Worm (Caenorhabditis elegans) whole organism, early embryonic: ENCODE data around the gene T07D4.5.

Experiments used
- B0310.2 ChIP-seq: sonication (generic microtip); optimal IDR thresholded peaks from 2 replicates; lab custom pipeline; 2016; ENCODE audit warnings: mild to moderate bottlenecking, missing genetic modification characterization, missing compliant biosample characterization
- F13C5.2 ChIP-seq: sonication (generic microtip); optimal IDR thresholded peaks from 2 replicates; lab custom pipeline; 2017; ENCODE audit warnings: mild to moderate bottlenecking, missing genetic modification characterization, inconsistent platforms, missing compliant biosample characterization
- aly-1 ChIP-seq: sonication (generic microtip); optimal IDR thresholded peaks from 2 replicates; lab custom pipeline; 2016; ENCODE audit warnings: missing genetic modification characterization, missing compliant biosample characterization
- ama-1 ChIP-seq: fragments of 150-350 bp; optimal IDR thresholded peaks from 2 replicates; lab custom pipeline; 2014
- ceh-13 ChIP-seq: fragments of 200-800 bp; sonication (Bioruptor generic); optimal IDR thresholded peaks from 2 replicates; lab custom pipeline; 2018; ENCODE audit warnings: mild to moderate bottlenecking, missing genetic modification characterization, missing compliant biosample characterization
- ceh-36 ChIP-seq: sonication (generic microtip); optimal IDR thresholded peaks from 2 replicates; lab custom pipeline; 2016; ENCODE audit warnings: missing genetic modification characterization, inconsistent platforms, missing compliant biosample characterization
- ets-7 ChIP-seq: sonication (generic microtip); optimal IDR thresholded peaks from 2 replicates; lab custom pipeline; 2016; ENCODE audit warnings: missing genotype, missing genetic modification characterization, missing compliant biosample characterization
- flt-1 ChIP-seq: fragments of 200-800 bp; sonication (Bioruptor generic); IDR thresholded peaks from 2 replicates; pipeline ENCODE4 v1.3.6; 2022; ENCODE audit warnings: missing genetic modification characterization, missing compliant biosample characterization
- hmbx-1 ChIP-seq: sonication (generic microtip); optimal IDR thresholded peaks from 2 replicates; lab custom pipeline; 2016; ENCODE audit warnings: mild to moderate bottlenecking, missing genetic modification characterization, missing compliant biosample characterization
- hmg-4 ChIP-seq: fragments of 200-800 bp; sonication (Bioruptor generic); optimal IDR thresholded peaks from 2 replicates; lab custom pipeline; 2018; ENCODE audit warnings: mild to moderate bottlenecking, missing genetic modification characterization, missing compliant biosample characterization
- hnd-1 ChIP-seq: sonication (generic microtip); optimal IDR thresholded peaks from 2 replicates; lab custom pipeline; 2016; ENCODE audit warnings: missing genetic modification characterization, missing compliant biosample characterization
- pes-1 ChIP-seq: fragments of 200-800 bp; sonication (Bioruptor generic); IDR thresholded peaks from 2 replicates; pipeline ENCODE4 v1.3.6; 2022; ENCODE audit warnings: missing genetic modification reagents, missing genetic modification characterization, missing compliant biosample characterization
- scrt-1 ChIP-seq: fragments of 200-800 bp; sonication (Bioruptor generic); IDR thresholded peaks from 2 replicates; pipeline ENCODE4 v1.3.6; 2022; ENCODE audit warnings: missing genetic modification characterization, missing compliant biosample characterization
- sea-1 ChIP-seq: fragments of 200-800 bp; sonication (Bioruptor generic); conservative IDR thresholded peaks from 2 replicates; pipeline ENCODE4 v1.3.6; 2022; ENCODE audit warnings: missing genetic modification characterization, missing compliant biosample characterization
- tbx-11 ChIP-seq: fragments of 200-800 bp; sonication (Bioruptor generic); IDR thresholded peaks from 2 replicates; pipeline ENCODE4 v1.3.6; 2022; ENCODE audit warnings: missing genetic modification characterization, missing compliant biosample characterization
- tbx-37 ChIP-seq: fragments of 200-800 bp; sonication (Bioruptor generic); conservative IDR thresholded peaks from 2 replicates; pipeline ENCODE4 v1.3.6; 2022; ENCODE audit warnings: missing genetic modification reagents, missing genetic modification characterization, missing compliant biosample characterization
- tra-4 ChIP-seq: sonication (generic microtip); optimal IDR thresholded peaks from 2 replicates; lab custom pipeline; 2017; ENCODE audit warnings: missing genetic modification characterization, missing compliant biosample characterization

Gene T07D4.5

DNA sequence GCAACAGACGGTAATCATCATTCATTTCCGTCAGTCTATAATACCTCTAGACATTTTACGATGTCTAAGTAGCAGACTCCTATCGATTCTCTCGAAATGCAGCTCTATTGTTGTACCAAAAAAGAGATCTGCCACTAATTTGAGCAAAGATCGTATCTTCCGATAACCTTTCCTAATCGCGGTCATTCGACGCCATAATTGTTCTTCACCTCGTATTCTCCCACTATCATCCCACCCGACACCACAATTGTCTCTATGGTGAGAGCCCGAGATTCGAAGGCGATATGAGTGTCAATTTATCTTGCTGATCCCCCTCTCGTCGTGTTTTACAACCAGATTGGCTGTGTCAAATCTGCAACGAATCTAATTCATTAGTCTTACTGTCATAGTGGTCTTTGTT is 11.3 kb upstream of the T07D4.5 start:
- TF ChIP-seq ama-1 (lab: Kevin White, UChicago), result no peak
- TF ChIP-seq hmbx-1, result no peak
- no peak for TF ChIP-seq F13C5.2 (tag; lab: Kevin White, UChicago)
- no peak for TF ChIP-seq ets-7 (tag; lab: Kevin White, UChicago)
- no peak for TF ChIP-seq scrt-1 (GFP tag; lab: Robert Waterston, UW)
- TF ChIP-seq ceh-13 (GFP tag; lab: Kevin White, UChicago), result no peak
- no peak for TF ChIP-seq hmg-4 (GFP tag; lab: Kevin White, UChicago)
- TF ChIP-seq pes-1 (GFP tag; lab: Robert Waterston, UW), result no peak
- no peak for TF ChIP-seq tra-4 (tag; lab: Kevin White, UChicago)
- no peak for TF ChIP-seq aly-1 (tag; lab: Kevin White, UChicago)
- TF ChIP-seq flt-1, result no peak
- TF ChIP-seq hnd-1 (tag; lab: Kevin White, UChicago), result no peak

DNA sequence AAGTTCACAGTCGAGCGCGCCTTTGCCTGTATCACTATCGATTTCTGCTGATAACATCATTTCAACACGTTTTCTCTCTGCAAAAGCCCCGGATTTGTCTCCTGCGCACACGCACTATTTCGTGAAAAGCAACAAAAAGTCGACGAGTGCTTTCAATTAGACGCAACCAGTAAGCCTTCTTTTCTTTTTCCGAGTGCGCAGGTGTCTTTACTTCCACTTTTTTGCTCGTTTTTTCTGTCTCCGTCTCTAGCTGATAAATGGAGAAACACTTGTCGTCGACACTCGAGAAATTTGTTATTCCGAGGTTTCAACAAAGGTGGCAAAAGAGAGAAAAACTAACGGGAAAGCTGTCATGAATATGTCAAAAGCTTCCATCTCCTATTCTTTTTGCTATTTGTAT is 7.5 kb upstream of the T07D4.5 start:
- TF ChIP-seq ceh-36 (tag; lab: Kevin White, UChicago) (no peak), aly-1 (tag; lab: Kevin White, UChicago) (no peak)

DNA sequence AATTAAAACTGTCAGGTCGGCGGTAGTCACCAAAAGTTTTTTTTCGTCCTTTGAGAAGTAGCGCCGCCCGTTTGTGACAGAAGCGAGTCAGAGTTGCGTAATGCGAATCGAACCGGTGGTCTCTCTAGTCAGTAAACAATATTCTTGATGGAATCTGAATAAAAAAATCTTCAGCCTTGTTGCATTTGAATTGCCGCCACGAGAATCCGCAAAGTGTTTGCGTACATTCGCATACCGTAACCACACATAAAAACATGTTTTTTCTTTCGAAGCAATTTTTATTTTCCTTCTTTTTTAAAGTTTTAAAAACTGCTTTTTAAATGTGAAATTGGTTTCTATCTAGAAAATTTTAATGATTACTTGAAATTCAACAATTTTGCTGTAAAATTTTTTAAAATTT is 6.9 kb upstream of the T07D4.5 start:
- TF ChIP-seq pes-1 (GFP tag; lab: Robert Waterston, UW) (no peak), ama-1 (lab: Kevin White, UChicago) (no peak), F13C5.2 (tag; lab: Kevin White, UChicago) (no peak), aly-1 (tag; lab: Kevin White, UChicago) (no peak), hnd-1 (tag; lab: Kevin White, UChicago) (no peak), flt-1 (no peak), ets-7 (tag; lab: Kevin White, UChicago) (no peak), ceh-13 (GFP tag; lab: Kevin White, UChicago) (no peak), tra-4 (tag; lab: Kevin White, UChicago) (no peak)

DNA sequence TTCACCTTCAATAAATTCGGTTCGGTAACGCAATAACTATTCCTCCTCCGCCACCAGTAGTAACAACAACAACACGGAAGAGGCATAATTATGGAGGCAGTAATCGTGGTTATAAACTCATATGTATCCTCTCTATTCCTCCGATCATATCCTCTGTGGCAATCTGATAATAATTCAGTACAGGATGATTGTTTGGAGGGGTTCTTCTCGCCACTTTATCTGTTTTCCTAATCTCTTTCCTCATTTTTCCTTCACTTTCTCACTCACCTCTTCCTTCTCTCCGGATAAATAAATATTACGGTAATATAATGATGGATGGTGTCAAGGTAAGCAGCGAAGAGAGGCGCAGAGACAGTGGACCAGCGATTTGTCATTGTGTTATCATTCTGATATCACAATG is 6.4 kb upstream of the T07D4.5 start:
- TF ChIP-seq hnd-1 (tag; lab: Kevin White, UChicago), result no peak
- no peak for TF ChIP-seq flt-1
- TF ChIP-seq tra-4 (tag; lab: Kevin White, UChicago), result no peak
- no peak for TF ChIP-seq tbx-37 (GFP tag; lab: Robert Waterston, UW)
- no peak for TF ChIP-seq ceh-13 (GFP tag; lab: Kevin White, UChicago)
- no peak for TF ChIP-seq scrt-1 (GFP tag; lab: Robert Waterston, UW)
- TF ChIP-seq sea-1 (GFP tag; lab: Robert Waterston, UW), result no peak
- no peak for TF ChIP-seq hmg-4 (GFP tag; lab: Kevin White, UChicago)
- no peak for TF ChIP-seq tbx-11 (GFP tag; lab: Robert Waterston, UW)
- TF ChIP-seq pes-1 (GFP tag; lab: Robert Waterston, UW), result no peak
- no peak for TF ChIP-seq F13C5.2 (tag; lab: Kevin White, UChicago)
- TF ChIP-seq aly-1 (tag; lab: Kevin White, UChicago), result no peak
- no peak for TF ChIP-seq hmbx-1

DNA sequence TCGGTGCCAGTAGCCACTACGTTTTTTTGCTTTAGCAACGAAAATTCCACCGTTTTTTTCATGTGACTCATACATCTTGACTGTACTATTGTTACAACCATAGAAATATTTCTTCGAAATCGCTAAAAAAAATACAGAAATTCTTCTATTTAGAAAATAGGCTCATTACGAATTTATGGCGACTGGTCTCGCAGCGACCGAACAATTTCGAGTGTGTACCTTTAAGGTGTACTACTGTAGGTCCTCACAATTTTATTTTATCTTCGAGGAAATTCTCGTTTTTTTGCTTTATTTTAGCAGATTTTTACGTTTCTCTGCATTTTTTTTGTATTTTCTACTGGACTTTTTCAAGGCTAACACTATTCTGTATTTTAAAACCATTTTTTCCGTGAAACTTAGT is 5.9 kb upstream of the T07D4.5 start:
- no peak for TF ChIP-seq sea-1 (GFP tag; lab: Robert Waterston, UW)
- TF ChIP-seq tra-4 (tag; lab: Kevin White, UChicago), result no peak
- no peak for TF ChIP-seq tbx-37 (GFP tag; lab: Robert Waterston, UW)
- no peak for TF ChIP-seq ceh-13 (GFP tag; lab: Kevin White, UChicago)
- TF ChIP-seq hnd-1 (tag; lab: Kevin White, UChicago), result no peak
- no peak for TF ChIP-seq B0310.2 (tag; lab: Kevin White, UChicago)
- no peak for TF ChIP-seq hmg-4 (GFP tag; lab: Kevin White, UChicago)
- TF ChIP-seq flt-1, result no peak
- TF ChIP-seq hmbx-1, result no peak
- TF ChIP-seq scrt-1 (GFP tag; lab: Robert Waterston, UW), result no peak
- no peak for TF ChIP-seq F13C5.2 (tag; lab: Kevin White, UChicago)
- TF ChIP-seq ceh-36 (tag; lab: Kevin White, UChicago), result no peak
- no peak for TF ChIP-seq aly-1 (tag; lab: Kevin White, UChicago)
- no peak for TF ChIP-seq tbx-11 (GFP tag; lab: Robert Waterston, UW)

DNA sequence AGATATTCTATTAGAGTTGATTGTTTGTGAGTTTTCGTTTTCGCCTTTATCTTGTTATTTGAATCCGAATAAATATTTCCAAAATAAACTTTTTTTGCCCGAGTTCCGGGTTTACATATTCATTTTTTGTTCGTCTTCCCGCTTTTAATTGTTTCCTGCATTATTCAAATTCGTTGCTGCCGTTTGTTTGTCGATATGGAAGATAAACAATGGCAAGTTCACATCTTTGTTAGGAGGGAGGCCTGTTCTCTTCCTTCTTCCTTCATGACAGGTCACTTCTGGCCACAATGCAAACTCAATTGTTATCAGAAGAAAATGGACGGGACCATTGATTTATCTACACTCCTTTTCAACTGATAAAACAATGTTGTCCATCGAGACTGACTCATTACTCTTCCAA is 5.5 kb upstream of the T07D4.5 start:
- TF ChIP-seq hnd-1 (tag; lab: Kevin White, UChicago), result no peak
- TF ChIP-seq ceh-36 (tag; lab: Kevin White, UChicago), result no peak

DNA sequence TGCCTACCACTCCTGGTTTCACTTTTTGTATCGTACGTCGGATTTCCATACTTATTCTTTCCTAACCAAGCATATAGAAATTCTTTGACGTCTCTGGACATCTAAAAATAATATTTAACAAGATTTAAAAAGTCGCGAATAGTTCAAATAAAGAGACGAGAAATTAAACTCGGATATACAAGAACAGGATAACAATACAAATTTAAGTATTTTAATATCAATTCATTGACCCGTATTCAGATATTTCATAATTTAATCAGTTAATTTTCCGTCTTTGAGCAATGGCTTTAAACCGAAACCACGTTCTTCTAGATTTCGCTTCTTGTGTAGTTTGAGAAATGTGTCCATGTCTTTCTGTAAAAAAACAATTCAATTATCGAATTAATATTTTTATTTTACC is 573 bp downstream of the T07D4.5 start, which contains the start of gene rha-1:
Gene rha-1 (minus strand): TSS at position 101 of the 400 bp plus-strand sequence.
- no peak for TF ChIP-seq flt-1
- TF ChIP-seq ceh-36 (tag; lab: Kevin White, UChicago), result no peak
- no peak for TF ChIP-seq hmg-4 (GFP tag; lab: Kevin White, UChicago)
- no peak for TF ChIP-seq ceh-13 (GFP tag; lab: Kevin White, UChicago)
- no peak for TF ChIP-seq ets-7 (tag; lab: Kevin White, UChicago)
- no peak for TF ChIP-seq hmbx-1
- no peak for TF ChIP-seq hnd-1 (tag; lab: Kevin White, UChicago)
- TF ChIP-seq scrt-1 (GFP tag; lab: Robert Waterston, UW), result no peak
- no peak for TF ChIP-seq ama-1 (lab: Kevin White, UChicago)
- no peak for TF ChIP-seq sea-1 (GFP tag; lab: Robert Waterston, UW)
- TF ChIP-seq pes-1 (GFP tag; lab: Robert Waterston, UW), result no peak
- no peak for TF ChIP-seq tbx-11 (GFP tag; lab: Robert Waterston, UW)
- no peak for TF ChIP-seq B0310.2 (tag; lab: Kevin White, UChicago)
- TF ChIP-seq F13C5.2 (tag; lab: Kevin White, UChicago), result no peak
- no peak for TF ChIP-seq aly-1 (tag; lab: Kevin White, UChicago)
- TF ChIP-seq tra-4 (tag; lab: Kevin White, UChicago), result no peak
- no peak for TF ChIP-seq tbx-37 (GFP tag; lab: Robert Waterston, UW)
